Worm (Caenorhabditis elegans) whole organism, dauer: ENCODE measurements around the gene irld-15.

ENCODE experiments used
- unc-62 ChIP-seq: sonication (generic microtip); optimal IDR thresholded peaks from 2 replicates; lab custom pipeline; 2017; ENCODE audit warnings: missing biosample characterization, missing genetic modification reagents, missing genetic modification characterization

The irld-15 gene

DNA sequence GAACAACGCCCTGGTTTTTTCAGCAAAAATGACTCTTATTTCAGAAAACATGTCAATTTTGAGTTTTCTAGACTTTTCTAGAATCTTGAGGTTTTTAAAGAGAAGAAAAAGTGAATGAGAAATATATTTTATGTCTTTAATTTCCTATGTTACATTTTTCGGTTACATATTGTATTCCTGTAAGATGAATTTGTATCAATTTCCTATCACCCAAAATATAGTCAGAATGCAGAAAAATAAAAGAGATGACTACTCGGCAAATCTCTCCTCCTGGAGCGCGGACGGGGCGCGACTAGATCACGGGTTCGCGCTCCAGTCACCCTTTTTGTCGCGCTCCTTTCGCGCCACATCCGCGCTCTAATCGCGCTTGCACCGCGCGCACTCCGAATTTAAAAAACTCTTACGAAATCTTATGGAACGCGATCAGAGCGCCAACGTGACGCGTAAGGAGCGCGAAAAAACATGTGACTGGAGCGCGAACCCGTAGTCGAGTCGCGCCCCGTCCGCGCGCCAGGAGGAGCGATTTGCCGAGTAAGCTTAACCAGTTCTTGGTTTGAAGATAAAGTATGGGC is 49.0 kb downstream of the irld-15 start, which contains the start of gene str-253:
str-253 (minus strand) TSS at position 51 of the 572 bp plus-strand sequence.
- TF ChIP-seq unc-62 (GFP tag; lab: Kevin White, UChicago) = no peak

DNA sequence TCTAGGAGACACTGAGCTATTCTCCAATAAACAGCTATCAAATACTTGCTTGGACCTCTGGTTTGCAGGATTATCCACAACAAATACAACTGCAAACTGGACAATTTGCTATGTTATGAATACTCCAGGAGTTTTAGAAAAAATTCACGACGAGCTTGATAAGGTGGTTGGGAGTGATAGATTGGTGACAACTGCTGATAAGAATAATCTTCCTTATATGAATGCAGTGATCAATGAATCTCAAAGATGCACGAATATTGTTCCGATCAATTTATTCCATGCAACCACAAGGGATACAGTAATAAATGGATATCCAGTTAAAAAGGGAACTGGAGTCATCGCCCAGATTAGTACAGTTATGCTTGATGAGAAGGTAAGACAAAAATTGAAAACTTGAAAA is 51.9 kb downstream of the irld-15 start:
- no peak for TF ChIP-seq unc-62 (GFP tag; lab: Kevin White, UChicago)
